Fruit fly (Drosophila melanogaster): ENCODE results near the gene Phlpp.

DNA sequence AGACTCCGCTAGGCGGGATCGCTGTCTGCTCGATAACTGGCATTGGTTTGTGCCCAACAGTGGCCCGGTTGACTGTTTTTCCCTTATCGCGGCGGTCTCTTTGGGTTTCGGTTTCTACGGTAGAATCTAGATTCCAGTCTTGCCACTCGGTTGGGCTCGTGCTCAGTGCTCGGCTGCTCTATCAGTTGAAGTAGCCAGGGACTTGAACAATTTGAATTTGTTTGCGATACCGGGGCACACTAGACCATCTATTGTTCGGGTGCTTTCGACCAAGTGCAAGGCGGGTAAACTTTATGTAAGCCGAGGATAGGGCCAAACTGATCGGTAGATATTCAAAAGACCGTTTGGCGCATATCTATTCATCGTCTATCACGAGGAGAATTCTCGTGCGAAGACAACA, 47.3 kb downstream of the Phlpp start:
- no peak for TF ChIP-seq CG10147 (GFP tag; optimal IDR thresholded peaks at IDR 0.05)
- no peak for TF ChIP-seq Hr51 (GFP tag; optimal IDR thresholded peaks at IDR 0.05)
- no peak for TF ChIP-seq CG4424 (GFP tag; optimal IDR thresholded peaks at IDR 0.05)
- no peak for TF ChIP-seq dysf (GFP tag; IDR thresholded peaks at IDR 0.05)

Data from whole organism, embryonic.